Fruit fly (Drosophila melanogaster) whole organism: ENCODE results near the gene Cdc14.

Source experiments
- CG8478 ChIP-seq: fragments of >200 bp; optimal IDR thresholded peaks from 2 replicates; lab custom pipeline; 2018; ENCODE audit warnings: inconsistent platforms
- Dll ChIP-seq: fragments of >200 bp; optimal IDR thresholded peaks from 2 replicates; lab custom pipeline; 2017
- EcR ChIP-seq, 2 experiments: fragments of >200 bp; optimal IDR thresholded peaks; 2 replicates each; lab custom pipeline; 2017; ENCODE audit warnings: missing biosample characterization in 2 of 2, missing genetic modification characterization in 2 of 2, missing genetic modification reagents in 2 of 2
- pan ChIP-seq: fragments of >200 bp; optimal IDR thresholded peaks from 2 replicates; lab custom pipeline; 2017
- psq ChIP-seq: fragments of >200 bp; optimal IDR thresholded peaks from 2 replicates; lab custom pipeline; 2017
- usp ChIP-seq: fragments of >200 bp; optimal IDR thresholded peaks from 2 replicates; lab custom pipeline; 2017; ENCODE audit warnings: missing biosample characterization, missing genetic modification characterization, mixed read lengths

Cdc14 gene

dm6 chr2L:7827045-7828004, 16.8 kb upstream of the Cdc14 start, which contains the start of the genes Rack1 and mts:
Gene Rack1 (minus strand): TSS chr2L:7827315.
Gene mts (plus strand): TSS chr2L:7827650.
- TF ChIP-seq CG8478 (lab: Kevin White, UChicago): no peak
- no peak for TF ChIP-seq pan
- TF ChIP-seq psq (lab: Kevin White, UChicago): no peak
- no peak for TF ChIP-seq EcR (GFP tag; optimal IDR thresholded peaks at IDR 0.05; lab: Kevin White, UChicago)
- no peak for TF ChIP-seq Dll
- no peak for TF ChIP-seq usp (GFP tag; lab: Kevin White, UChicago)

dm6 chr2L:7821279-7821848, 10.9 kb upstream of the Cdc14 start:
- no peak for TF ChIP-seq EcR (GFP tag; optimal IDR thresholded peaks at IDR 0.05; lab: Kevin White, UChicago)
- no peak for TF ChIP-seq pan
- TF ChIP-seq psq (lab: Kevin White, UChicago): no peak
- TF ChIP-seq usp (GFP tag; lab: Kevin White, UChicago): no peak

- no peak for TF ChIP-seq CG8478 (lab: Kevin White, UChicago)
- TF ChIP-seq usp (GFP tag; lab: Kevin White, UChicago): no peak
These were observed 10.3 kb upstream of the Cdc14 start, which contains the start of gene CG7115 for dm6 chr2L:7820851-7821250. Gene CG7115 (plus strand): TSS chr2L:7821151.

- no peak for TF ChIP-seq Dll
- TF ChIP-seq usp (GFP tag; lab: Kevin White, UChicago): no peak
- TF ChIP-seq EcR (GFP tag; optimal IDR thresholded peaks at IDR 0.05; lab: Kevin White, UChicago): no peak
- TF ChIP-seq psq (lab: Kevin White, UChicago): no peak
- TF ChIP-seq pan: no peak
These were observed 9.9 kb upstream of the Cdc14 start for dm6 chr2L:7820408-7820807.

dm6 chr2L:7813357-7813756, 2.9 kb upstream of the Cdc14 start:
- TF ChIP-seq pan (no peak), psq (lab: Kevin White, UChicago) (no peak), CG8478 (lab: Kevin White, UChicago) (no peak), Dll (no peak), usp (GFP tag; lab: Kevin White, UChicago) (no peak), EcR (GFP tag; optimal IDR thresholded peaks at IDR 0.05; lab: Kevin White, UChicago) (no peak)

dm6 chr2L:7812555-7813339, 2.2 kb upstream of the Cdc14 start:
- TF ChIP-seq CG8478 (lab: Kevin White, UChicago): no peak
- no peak for TF ChIP-seq usp (GFP tag; lab: Kevin White, UChicago)
- TF ChIP-seq psq (lab: Kevin White, UChicago): no peak
- TF ChIP-seq pan: no peak
- no peak for TF ChIP-seq EcR (GFP tag; optimal IDR thresholded peaks at IDR 0.05; lab: Kevin White, UChicago)

dm6 chr2L:7811249-7812002, 923 bp upstream of the Cdc14 start, which contains the start of gene LanB1:
Gene LanB1 (plus strand): TSS chr2L:7811438.
- TF ChIP-seq Dll: no peak
- TF ChIP-seq EcR (GFP tag; optimal IDR thresholded peaks at IDR 0.05; lab: Kevin White, UChicago): no peak
- no peak for TF ChIP-seq usp (GFP tag; lab: Kevin White, UChicago)
- no peak for TF ChIP-seq CG8478 (lab: Kevin White, UChicago)
- TF ChIP-seq psq (lab: Kevin White, UChicago): no peak
- TF ChIP-seq pan: no peak

- TF ChIP-seq EcR (GFP tag; optimal IDR thresholded peaks at IDR 0.05; lab: Kevin White, UChicago) (peak in 1 of 2 experiments; percentile 21), CG8478 (lab: Kevin White, UChicago) (peak; percentile 35), psq (lab: Kevin White, UChicago) (no peak)
These were observed 809 bp downstream of the Cdc14 start for dm6 chr2L:7809699-7810088.

- no peak for TF ChIP-seq pan
- TF ChIP-seq Dll: no peak
- no peak for TF ChIP-seq EcR (GFP tag; optimal IDR thresholded peaks at IDR 0.05; lab: Kevin White, UChicago)
- TF ChIP-seq usp (GFP tag; lab: Kevin White, UChicago): no peak
- no peak for TF ChIP-seq psq (lab: Kevin White, UChicago)
- TF ChIP-seq CG8478 (lab: Kevin White, UChicago): no peak
These were observed 1.4 kb downstream of the Cdc14 start for dm6 chr2L:7808886-7809698.

dm6 chr2L:7807563-7807962, 2.9 kb downstream of the Cdc14 start:
- no peak for TF ChIP-seq psq (lab: Kevin White, UChicago)
- TF ChIP-seq CG8478 (lab: Kevin White, UChicago): no peak
- TF ChIP-seq Dll: no peak
- no peak for TF ChIP-seq pan
- no peak for TF ChIP-seq usp (GFP tag; lab: Kevin White, UChicago)
- TF ChIP-seq EcR (GFP tag; optimal IDR thresholded peaks at IDR 0.05; lab: Kevin White, UChicago): no peak
